Worm (Caenorhabditis elegans) whole organism, L1 larva: ENCODE results near the gene mig-39.
A peak's percentile ranks its signal among the peaks of the same experiment; 100 is the strongest.

ENCODE experiments used
- aly-2 ChIP-seq: fragments of 150-350 bp; optimal IDR thresholded peaks from 2 replicates; lab custom pipeline; 2014; ENCODE audit warnings: missing biosample characterization, missing genetic modification characterization
- ama-1 ChIP-seq: fragments of 150-350 bp; optimal IDR thresholded peaks from 2 replicates; lab custom pipeline; 2014
- dpl-1 ChIP-seq, 3 experiments: fragments of 150-350 bp in 2 of 3; sonication (generic microtip) in 1 of 3; optimal IDR thresholded peaks; 2 replicates each; lab custom pipeline; 2014 to 2017; ENCODE audit warnings: missing biosample characterization in 3 of 3, missing genetic modification characterization in 3 of 3, missing genetic modification reagents in 3 of 3
- dsc-1 ChIP-seq: sonication (generic microtip); optimal IDR thresholded peaks from 2 replicates; lab custom pipeline; 2016; ENCODE audit warnings: mild to moderate bottlenecking, missing genetic modification characterization, missing compliant biosample characterization
- efl-1 ChIP-seq, 4 experiments: fragments of 150-350 bp; optimal IDR thresholded peaks in 3 of 4; peaks in 1 of 4; 1 replicate in 1 of 4; 2 replicates in 3 of 4; lab custom pipeline; 2014; ENCODE audit warnings: missing biosample characterization in 2 of 4, missing genetic modification characterization in 2 of 4, missing genetic modification reagents in 2 of 4
- egl-27 ChIP-seq, 2 experiments: fragments of 150-350 bp in 1 of 2; sonication (generic microtip); optimal IDR thresholded peaks; 3 replicates each; lab custom pipeline; 2017 to 2018; ENCODE audit warnings: missing biosample characterization in 2 of 2, missing genetic modification characterization in 2 of 2, missing genetic modification reagents in 2 of 2
- elt-2 ChIP-seq: sonication (generic microtip); optimal IDR thresholded peaks from 2 replicates; lab custom pipeline; 2016; ENCODE audit warnings: missing genetic modification characterization, mild to moderate bottlenecking, inconsistent platforms, missing compliant biosample characterization, missing genetic modification reagents
- ets-5 ChIP-seq: fragments of 200-800 bp; sonication (Bioruptor generic); IDR thresholded peaks from 2 replicates; pipeline ENCODE4 v1.3.6; 2022; ENCODE audit warnings: missing genetic modification characterization, missing compliant biosample characterization
- fkh-10 ChIP-seq: sonication (generic microtip); optimal IDR thresholded peaks from 2 replicates; lab custom pipeline; 2017; ENCODE audit warnings: missing biosample characterization, missing genetic modification reagents, missing genetic modification characterization
- fkh-8 ChIP-seq: sonication (generic microtip); optimal IDR thresholded peaks from 2 replicates; lab custom pipeline; 2016; ENCODE audit warnings: mild to moderate bottlenecking, missing genetic modification characterization, missing compliant biosample characterization
- fos-1 ChIP-seq: fragments of 150-350 bp; optimal IDR thresholded peaks from 2 replicates; lab custom pipeline; 2014; ENCODE audit warnings: missing biosample characterization, missing genetic modification characterization
- hlh-4 ChIP-seq: sonication (generic microtip); optimal IDR thresholded peaks from 2 replicates; lab custom pipeline; 2016; ENCODE audit warnings: mild to moderate bottlenecking, missing genetic modification characterization, missing compliant biosample characterization
- hpl-2 ChIP-seq: fragments of 150-350 bp; optimal IDR thresholded peaks from 2 replicates; lab custom pipeline; 2014; ENCODE audit warnings: missing biosample characterization, missing genetic modification reagents, missing genetic modification characterization
- isw-1 ChIP-seq: fragments of 200-800 bp; sonication (Bioruptor generic); IDR thresholded peaks from 2 replicates; pipeline ENCODE4 v1.3.6; 2022; ENCODE audit warnings: missing genetic modification characterization, missing compliant biosample characterization
- jun-1 ChIP-seq: fragments of 150-350 bp; optimal IDR thresholded peaks from 2 replicates; lab custom pipeline; 2014; ENCODE audit warnings: missing biosample characterization, missing genetic modification reagents, missing genetic modification characterization
- lin-13 ChIP-seq: fragments of 150-350 bp; optimal IDR thresholded peaks from 2 replicates; lab custom pipeline; 2014; ENCODE audit warnings: missing biosample characterization, missing genetic modification reagents, missing genetic modification characterization
- lin-35 ChIP-seq, 2 experiments: fragments of 150-350 bp; optimal IDR thresholded peaks; 2 replicates each; lab custom pipeline; 2014; ENCODE audit warnings: missing biosample characterization in 2 of 2, missing genetic modification characterization in 2 of 2, missing genetic modification reagents in 2 of 2
- lin-39 ChIP-seq: fragments of 150-350 bp; optimal IDR thresholded peaks from 2 replicates; lab custom pipeline; 2014; ENCODE audit warnings: missing biosample characterization, missing genetic modification reagents, missing genetic modification characterization
- lir-3 ChIP-seq: sonication (generic microtip); optimal IDR thresholded peaks from 2 replicates; lab custom pipeline; 2016; ENCODE audit warnings: mild to moderate bottlenecking, missing genetic modification characterization, moderate library complexity, missing compliant biosample characterization; ENCODE audit not compliant: poor library complexity
- mab-9 ChIP-seq: fragments of 200-800 bp; sonication (Bioruptor generic); IDR thresholded peaks from 2 replicates; pipeline ENCODE4 v1.3.6; 2022; ENCODE audit warnings: missing genetic modification reagents, missing genetic modification characterization, missing compliant biosample characterization
- mdl-1 ChIP-seq, 2 experiments: fragments of 150-350 bp; optimal IDR thresholded peaks; 2 replicates each; lab custom pipeline; 2014 to 2017; ENCODE audit warnings: missing biosample characterization in 2 of 2, missing genetic modification characterization in 2 of 2, inconsistent platforms in 1 of 2
- mef-2 ChIP-seq: fragments of 150-350 bp; optimal IDR thresholded peaks from 2 replicates; lab custom pipeline; 2014; ENCODE audit warnings: missing biosample characterization, missing genetic modification characterization
- mep-1 ChIP-seq: fragments of 150-350 bp; optimal IDR thresholded peaks from 2 replicates; lab custom pipeline; 2014; ENCODE audit warnings: missing biosample characterization, missing genetic modification characterization
- nhr-11 ChIP-seq: fragments of 150-350 bp; optimal IDR thresholded peaks from 2 replicates; lab custom pipeline; 2014; ENCODE audit warnings: missing biosample characterization, missing genetic modification characterization
- nhr-19 ChIP-seq: fragments of 200-800 bp; sonication (Bioruptor generic); conservative IDR thresholded peaks from 2 replicates; pipeline ENCODE4 v1.3.6; 2022; ENCODE audit warnings: missing genetic modification characterization, missing compliant biosample characterization
- nhr-20 ChIP-seq: sonication (generic microtip); optimal IDR thresholded peaks from 2 replicates; lab custom pipeline; 2016; ENCODE audit warnings: mild to moderate bottlenecking, missing genetic modification characterization, missing compliant biosample characterization
- nhr-28 ChIP-seq: fragments of 150-350 bp; optimal IDR thresholded peaks from 2 replicates; lab custom pipeline; 2014; ENCODE audit warnings: missing biosample characterization, missing genetic modification characterization
- nhr-47 ChIP-seq: sonication (generic microtip); optimal IDR thresholded peaks from 2 replicates; lab custom pipeline; 2016; ENCODE audit warnings: mild to moderate bottlenecking, missing genetic modification characterization, moderate library complexity, missing compliant biosample characterization
- nhr-76 ChIP-seq: sonication (generic microtip); optimal IDR thresholded peaks from 2 replicates; lab custom pipeline; 2017; ENCODE audit warnings: missing biosample characterization, missing genetic modification characterization
- nhr-90 ChIP-seq: sonication (generic microtip); optimal IDR thresholded peaks from 2 replicates; lab custom pipeline; 2016; ENCODE audit warnings: mild to moderate bottlenecking, missing genetic modification characterization, missing compliant biosample characterization; ENCODE audit not compliant: poor library complexity
- pax-3 ChIP-seq: fragments of 200-800 bp; sonication (Bioruptor generic); optimal IDR thresholded peaks from 2 replicates; lab custom pipeline; 2018; ENCODE audit warnings: mild to moderate bottlenecking, missing genetic modification characterization, moderate library complexity, missing compliant biosample characterization
- rnt-1 ChIP-seq: sonication (generic microtip); optimal IDR thresholded peaks from 2 replicates; lab custom pipeline; 2016; ENCODE audit warnings: mild to moderate bottlenecking, missing genetic modification characterization, moderate library complexity, missing compliant biosample characterization
- skn-1 ChIP-seq: fragments of 150-350 bp; optimal IDR thresholded peaks from 2 replicates; lab custom pipeline; 2014; ENCODE audit warnings: missing biosample characterization, missing genetic modification characterization
- snu-23 ChIP-seq: sonication (generic microtip); optimal IDR thresholded peaks from 2 replicates; lab custom pipeline; 2016; ENCODE audit warnings: missing genetic modification characterization, missing compliant biosample characterization
- swsn-7 ChIP-seq: sonication (generic microtip); optimal IDR thresholded peaks from 2 replicates; lab custom pipeline; 2016; ENCODE audit warnings: missing genetic modification characterization, missing compliant biosample characterization
- tbx-2 ChIP-seq: sonication (generic microtip); optimal IDR thresholded peaks from 2 replicates; lab custom pipeline; 2016; ENCODE audit warnings: missing genetic modification characterization, missing compliant biosample characterization
- unc-130 ChIP-seq: fragments of 150-350 bp; optimal IDR thresholded peaks from 2 replicates; lab custom pipeline; 2017; ENCODE audit warnings: missing biosample characterization, missing genetic modification characterization, inconsistent platforms
- unc-62 ChIP-seq: fragments of 150-350 bp; optimal IDR thresholded peaks from 2 replicates; lab custom pipeline; 2014; ENCODE audit warnings: missing biosample characterization, missing genetic modification reagents, missing genetic modification characterization
- unc-86 ChIP-seq: sonication (generic microtip); optimal IDR thresholded peaks from 2 replicates; lab custom pipeline; 2016; ENCODE audit warnings: missing genetic modification characterization, missing compliant biosample characterization
- unc-98 ChIP-seq: fragments of 200-800 bp; sonication (Bioruptor generic); IDR thresholded peaks from 2 replicates; pipeline ENCODE4 v1.3.6; 2022; ENCODE audit warnings: missing genetic modification characterization, missing compliant biosample characterization
- zip-4 ChIP-seq: fragments of 200-800 bp; sonication (Bioruptor generic); optimal IDR thresholded peaks from 2 replicates; lab custom pipeline; 2018; ENCODE audit warnings: mild to moderate bottlenecking, missing genetic modification characterization, moderate library complexity, missing compliant biosample characterization
- ztf-11 ChIP-seq, 2 experiments: sonication (generic microtip); optimal IDR thresholded peaks; 2 replicates each; lab custom pipeline; 2016 to 2017; ENCODE audit warnings: missing genetic modification characterization in 2 of 2, missing biosample characterization in 1 of 2, missing compliant biosample characterization in 1 of 2
- ztf-4 ChIP-seq: fragments of 150-350 bp; optimal IDR thresholded peaks from 2 replicates; lab custom pipeline; 2014; ENCODE audit warnings: missing biosample characterization, missing genetic modification characterization

Gene mig-39

DNA sequence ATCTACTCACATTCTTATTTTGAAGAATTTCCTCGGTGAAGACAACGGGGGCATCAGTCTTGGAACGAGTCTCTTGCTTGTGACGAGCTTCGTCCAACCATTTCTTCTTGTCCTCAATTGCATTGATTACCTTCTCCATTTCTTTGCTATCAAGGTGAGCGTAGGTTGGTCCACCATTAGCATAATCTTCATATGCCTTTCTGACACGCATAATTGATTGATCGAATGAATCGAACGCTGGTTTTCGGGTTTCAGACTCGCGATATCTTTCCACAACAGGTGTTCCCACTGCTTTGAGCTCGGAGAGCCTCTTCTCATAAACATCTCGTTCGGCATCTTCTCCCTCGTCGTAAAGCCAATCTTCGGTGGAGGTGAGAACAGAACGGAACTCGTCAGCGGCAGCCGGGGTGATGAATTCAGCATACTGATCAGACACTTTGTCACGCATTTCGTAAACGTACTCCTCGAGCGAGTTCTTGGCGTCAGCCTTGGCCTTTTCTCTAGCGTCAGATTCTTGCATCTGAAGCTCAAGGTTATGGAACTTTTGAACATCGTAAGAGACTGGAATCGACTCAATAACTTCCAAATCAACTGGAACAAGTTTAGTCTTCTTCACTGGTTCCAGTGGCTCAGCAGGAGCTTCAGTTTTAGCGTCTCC, 22.3 kb upstream of the mig-39 start:
- no peak for TF ChIP-seq ztf-4 (tag; lab: Kevin White, UChicago)
- no peak for TF ChIP-seq nhr-28 (tag; lab: Kevin White, UChicago)
- TF ChIP-seq ama-1 (lab: Kevin White, UChicago) = peak; percentile 70
- no peak for TF ChIP-seq hlh-4 (tag; lab: Kevin White, UChicago)
- TF ChIP-seq nhr-20 (tag; lab: Kevin White, UChicago) = no peak
- peak; percentile 54 for TF ChIP-seq aly-2 (tag; lab: Kevin White, UChicago)
- peak; percentile 30 for TF ChIP-seq skn-1

DNA sequence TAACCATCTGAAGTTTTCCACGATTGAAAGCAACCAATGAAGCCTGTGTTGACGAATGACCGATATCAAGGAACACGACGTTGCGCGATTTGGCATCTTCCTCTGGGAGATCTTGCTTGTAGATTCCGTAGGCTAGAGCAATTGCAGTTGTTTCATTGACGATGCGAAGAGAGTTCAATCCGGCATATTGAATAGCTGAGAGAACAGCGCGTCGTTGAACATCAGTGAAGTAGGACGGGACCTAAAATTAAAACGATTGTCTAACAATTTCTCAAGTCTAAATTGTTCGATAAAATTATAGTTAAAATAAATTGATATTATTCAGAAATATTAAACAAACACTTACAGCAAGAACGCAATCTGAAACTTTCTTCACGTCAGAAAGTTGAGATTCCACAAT, 20.8 kb upstream of the mig-39 start:
- no peak for TF ChIP-seq pax-3
- TF ChIP-seq mep-1 (tag; lab: Kevin White, UChicago) = peak; percentile 53
- no peak for TF ChIP-seq hpl-2 (GFP tag; lab: Kevin White, UChicago)

DNA sequence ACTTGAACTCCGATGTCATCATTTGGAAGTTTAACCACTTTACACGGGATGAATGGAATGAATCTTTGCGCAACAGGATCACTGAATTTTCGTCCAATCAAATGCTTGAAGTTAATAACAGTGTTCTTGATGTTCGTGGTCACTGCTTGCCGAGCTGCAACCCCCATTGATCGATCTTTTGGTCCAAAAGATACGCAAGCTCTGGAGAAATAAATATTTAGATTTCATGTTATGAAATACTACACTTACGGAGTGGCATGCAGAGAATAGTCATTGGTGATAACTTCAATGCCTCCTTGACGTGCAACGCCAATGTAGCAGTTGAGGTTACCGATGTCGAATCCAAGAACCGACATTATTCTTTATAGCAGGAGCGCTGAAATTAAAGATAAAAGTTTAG, 20.3 kb upstream of the mig-39 start, which contains the start of gene hsp-110:
Gene hsp-110, minus strand, starts transcription at position 376 of the 400 bp plus-strand sequence.
- TF ChIP-seq ztf-4 (tag; lab: Kevin White, UChicago) (no peak), snu-23 (GFP tag; lab: Kevin White, UChicago) (no peak), elt-2 (tag; lab: Kevin White, UChicago) (no peak), unc-62 (GFP tag; lab: Kevin White, UChicago) (no peak), unc-86 (no peak), ztf-11 (tag; optimal IDR thresholded peaks at IDR 0.05; lab: Kevin White, UChicago) (no peak)

DNA sequence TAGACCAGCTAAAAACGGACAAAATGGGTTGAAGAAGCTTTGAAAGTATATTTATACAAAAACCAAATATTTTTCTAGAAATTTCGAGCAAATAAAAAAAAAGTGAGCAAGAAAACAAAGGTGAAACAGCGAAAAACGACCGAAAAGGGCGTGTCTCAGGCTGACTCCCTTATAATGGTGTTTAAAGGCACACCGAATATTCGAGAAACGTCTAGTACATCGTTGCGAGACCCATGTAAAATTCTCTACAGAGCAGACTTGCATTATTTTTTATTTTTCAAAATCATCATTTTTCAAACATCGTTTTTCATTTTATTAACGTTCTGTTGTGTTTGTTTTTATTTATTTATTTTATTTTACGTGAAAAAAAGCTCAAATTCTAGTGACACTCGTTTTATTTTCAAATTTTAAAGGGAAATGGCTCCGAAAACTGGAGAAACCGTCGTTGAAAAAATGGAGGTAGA, 19.9 kb upstream of the mig-39 start, which contains the start of gene rpn-3:
Gene rpn-3, plus strand, starts transcription at position 414 of the 464 bp plus-strand sequence.
- TF ChIP-seq lin-39 (tag; lab: Kevin White, UChicago) (peak; percentile 95), unc-98 (peak; percentile 65; the same call in 1 of the 2 replicates), dsc-1 (tag; lab: Kevin White, UChicago) (peak; percentile 98), fkh-10 (GFP tag; lab: Kevin White, UChicago) (peak; percentile 89), rnt-1 (peak; percentile 93), mdl-1 (tag; optimal IDR thresholded peaks at IDR 0.05; lab: Kevin White, UChicago) (peak in 1 of 2 experiments; percentile 85), unc-130 (tag; lab: Kevin White, UChicago) (peak; percentile 98), ztf-4 (tag; lab: Kevin White, UChicago) (peak; percentile 98), mep-1 (tag; lab: Kevin White, UChicago) (peak; percentile 99), fkh-8 (tag; lab: Kevin White, UChicago) (peak; percentile 99), aly-2 (tag; lab: Kevin White, UChicago) (peak; percentile 99), nhr-28 (tag; lab: Kevin White, UChicago) (no peak), nhr-11 (tag; lab: Kevin White, UChicago) (peak; percentile 93), fos-1 (tag; lab: Kevin White, UChicago) (peak; percentile 96), efl-1 (optimal IDR thresholded peaks at IDR 0.05; lab: Kevin White, UChicago) (peak; percentile 93 to 95), efl-1 (GFP tag; optimal IDR thresholded peaks at IDR 0.05 in 1 of 2; lab: Kevin White, UChicago) (peak; percentile 87 to 98), mab-9 (GFP tag; lab: Robert Waterston, UW) (peak; percentile 96), swsn-7 (tag; lab: Kevin White, UChicago) (peak; percentile 98), nhr-90 (tag; lab: Kevin White, UChicago) (peak; percentile 94), zip-4 (GFP tag; lab: Kevin White, UChicago) (peak; percentile 89), nhr-76 (tag; lab: Kevin White, UChicago) (peak; percentile 61), snu-23 (GFP tag; lab: Kevin White, UChicago) (peak; percentile 99), nhr-47 (tag; lab: Kevin White, UChicago) (peak; percentile 98), unc-62 (GFP tag; lab: Kevin White, UChicago) (no peak), hlh-4 (tag; lab: Kevin White, UChicago) (no peak), isw-1 (GFP tag; lab: Robert Waterston, UW) (peak; percentile 98), mef-2 (tag; lab: Kevin White, UChicago) (peak; percentile 69), nhr-19 (GFP tag; lab: Robert Waterston, UW) (peak; percentile 97), lir-3 (tag; lab: Kevin White, UChicago) (peak; percentile 82), lin-13 (GFP tag; lab: Kevin White, UChicago) (peak; percentile 94), skn-1 (peak; percentile 100), egl-27 (tag; optimal IDR thresholded peaks at IDR 0.05; lab: Kevin White, UChicago) (peak in 1 of 2 experiments; percentile 30), tbx-2 (tag; lab: Kevin White, UChicago) (peak; percentile 96), lin-35 (GFP tag; optimal IDR thresholded peaks at IDR 0.05; lab: Kevin White, UChicago) (peak; percentile 93), dpl-1 (GFP tag; optimal IDR thresholded peaks at IDR 0.05; lab: Kevin White, UChicago) (peak; percentile 87 to 89 (median 89)), ets-5 (GFP tag; lab: Robert Waterston, UW) (no peak), jun-1 (tag; lab: Kevin White, UChicago) (peak; percentile 93)
